Worm (Caenorhabditis elegans): ENCODE results near the gene nit-1.

DNA sequence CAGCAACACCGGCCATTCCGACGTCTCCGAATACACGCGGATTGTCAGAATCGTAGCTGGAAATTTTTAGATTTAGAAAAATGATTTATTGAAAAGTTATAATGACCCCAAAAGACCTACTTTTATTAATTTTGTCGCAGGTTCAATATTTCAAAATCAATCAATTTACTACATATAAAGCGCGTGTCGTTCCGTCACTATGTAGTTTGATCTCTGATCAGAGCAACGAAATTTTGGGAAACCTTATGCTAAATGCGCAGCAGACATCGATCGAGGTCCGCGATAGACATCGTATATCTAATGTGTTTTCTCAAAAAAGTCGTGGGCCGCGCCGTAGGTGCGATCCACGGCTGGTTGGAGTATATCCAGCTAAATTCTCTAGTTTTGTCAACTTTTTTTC lies 15.5 kb upstream of the nit-1 start:
- no peak for TF ChIP-seq ces-1 (GFP tag; optimal IDR thresholded peaks at IDR 0.05)
- no peak for TF ChIP-seq nhr-76 (tag; optimal IDR thresholded peaks at IDR 0.05)
- no peak for TF ChIP-seq pqm-1 (tag; optimal IDR thresholded peaks at IDR 0.05)
- TF ChIP-seq unc-130 (tag; optimal IDR thresholded peaks at IDR 0.05) = no peak
- no peak for TF ChIP-seq dsc-1 (tag; optimal IDR thresholded peaks at IDR 0.05)
- no peak for TF ChIP-seq zip-4 (GFP tag; optimal IDR thresholded peaks at IDR 0.05)
- no peak for TF ChIP-seq tlp-1 (tag; optimal IDR thresholded peaks at IDR 0.05)
- TF ChIP-seq pax-3 (tag; optimal IDR thresholded peaks at IDR 0.05) = no peak
